Fruit fly (Drosophila melanogaster): Measurements from ENCODE around the gene SCaMC.

dm6 chr3L:12432392-12433012 lies 17.9 kb upstream of the SCaMC start, which contains the start of gene toe:
- TF ChIP-seq psq (GFP tag; optimal IDR thresholded peaks at IDR 0.05) (no peak), fru (GFP tag; optimal IDR thresholded peaks at IDR 0.05) (no peak), CrebA (GFP tag; optimal IDR thresholded peaks at IDR 0.05; ENCODE audit: borderline replicate concordance) (no peak), pan (optimal IDR thresholded peaks at IDR 0.05) (no peak), Mio (GFP tag; optimal IDR thresholded peaks at IDR 0.05) (no peak), usp (GFP tag; optimal IDR thresholded peaks at IDR 0.05) (no peak), HLH106 (tag; optimal IDR thresholded peaks at IDR 0.05) (no peak)
